Fruit fly (Drosophila melanogaster) S2 (cell line): ENCODE results near the gene MSAmiP.

Experiments
- CG8478 ChIP-seq: fragments of >200 bp; optimal IDR thresholded peaks from 2 replicates; lab custom pipeline; 2018
- CTCF ChIP-seq, 2 experiments: fragments of >200 bp; optimal IDR thresholded peaks; 2 replicates each; lab custom pipeline; 2018

Gene MSAmiP

dm6 chr3R:16901995-16902394 lies 5.9 kb upstream of the MSAmiP start:
- TF ChIP-seq CTCF (optimal IDR thresholded peaks at IDR 0.05; lab: Kevin White, UChicago) (no peak), CG8478 (lab: Kevin White, UChicago) (no peak)

DNA sequence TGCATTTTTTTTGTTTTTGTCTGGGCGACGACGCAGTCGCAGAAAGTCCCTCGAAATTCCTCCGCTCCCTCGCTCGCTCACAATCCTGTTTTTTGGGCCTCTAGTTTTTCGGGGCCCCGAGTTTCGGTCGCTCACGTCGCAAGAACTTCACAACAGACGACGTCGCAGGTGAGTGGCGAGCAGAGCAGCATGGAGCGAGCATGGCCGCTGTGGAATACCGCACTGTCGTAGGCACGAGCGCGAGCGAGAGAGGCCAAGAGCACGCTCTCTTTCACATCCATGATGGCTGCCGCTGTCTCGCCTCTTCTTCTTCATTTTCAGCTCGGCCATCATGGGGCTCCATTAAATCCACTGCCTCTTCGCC lies 3.5 kb upstream of the MSAmiP start:
- no peak for TF ChIP-seq CG8478 (lab: Kevin White, UChicago)
- peak in 1 of 2 experiments; percentile 56 for TF ChIP-seq CTCF (optimal IDR thresholded peaks at IDR 0.05; lab: Kevin White, UChicago)

- TF ChIP-seq CG8478 (lab: Kevin White, UChicago) (no peak), CTCF (optimal IDR thresholded peaks at IDR 0.05; lab: Kevin White, UChicago) (peak in 1 of 2 experiments; percentile 56)
These were observed 2.9 kb upstream of the MSAmiP start for dm6 chr3R:16898791-16899658.

- no peak for TF ChIP-seq CG8478 (lab: Kevin White, UChicago)
- peak; percentile 56 to 63 for TF ChIP-seq CTCF (optimal IDR thresholded peaks at IDR 0.05; lab: Kevin White, UChicago)
These were observed 2.3 kb upstream of the MSAmiP start for dm6 chr3R:16898385-16898784.

- TF ChIP-seq CG8478 (lab: Kevin White, UChicago) (no peak), CTCF (optimal IDR thresholded peaks at IDR 0.05; lab: Kevin White, UChicago) (no peak)
These were observed 2.8 kb downstream of the MSAmiP start for dm6 chr3R:16893325-16893724.

dm6 chr3R:16891995-16892394 lies 4.1 kb downstream of the MSAmiP start:
- TF ChIP-seq CTCF (optimal IDR thresholded peaks at IDR 0.05; lab: Kevin White, UChicago), result no peak
- no peak for TF ChIP-seq CG8478 (lab: Kevin White, UChicago)

DNA sequence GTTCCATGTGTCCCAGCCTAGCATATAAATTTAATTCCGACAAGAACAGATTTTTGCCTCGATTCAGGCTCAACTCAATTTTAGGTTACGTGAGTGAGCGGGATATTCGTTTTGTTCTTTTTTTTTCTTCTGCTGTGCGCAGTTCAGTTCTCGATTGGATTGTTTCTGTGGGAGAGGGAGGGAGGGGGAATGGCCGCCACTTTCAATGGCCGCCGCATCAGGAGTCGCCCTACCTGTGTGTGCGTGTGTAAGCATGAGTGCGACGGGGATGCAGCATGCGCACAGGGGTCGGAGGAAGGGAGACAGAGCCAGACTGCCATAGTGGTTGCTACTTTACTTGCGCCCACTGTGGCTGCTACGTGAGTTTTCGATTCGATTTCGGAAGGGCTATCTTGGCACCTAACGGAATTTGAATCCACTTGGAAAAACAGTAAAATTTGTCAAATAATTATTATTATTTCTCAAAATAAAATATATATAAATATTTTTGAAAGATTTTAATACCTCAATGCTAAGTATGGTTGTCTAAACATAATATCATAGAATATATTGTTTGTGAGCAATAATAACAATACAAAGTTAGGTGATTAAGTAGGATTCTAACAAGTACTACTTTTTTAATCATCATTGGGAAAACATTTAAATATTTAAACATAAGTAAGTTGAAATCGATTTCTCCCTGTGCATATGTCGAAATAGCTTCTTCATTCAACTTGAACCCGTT lies 9.5 kb downstream of the MSAmiP start:
- peak; percentile 27 to 31 for TF ChIP-seq CTCF (optimal IDR thresholded peaks at IDR 0.05; lab: Kevin White, UChicago)
- TF ChIP-seq CG8478 (lab: Kevin White, UChicago), result no peak

DNA sequence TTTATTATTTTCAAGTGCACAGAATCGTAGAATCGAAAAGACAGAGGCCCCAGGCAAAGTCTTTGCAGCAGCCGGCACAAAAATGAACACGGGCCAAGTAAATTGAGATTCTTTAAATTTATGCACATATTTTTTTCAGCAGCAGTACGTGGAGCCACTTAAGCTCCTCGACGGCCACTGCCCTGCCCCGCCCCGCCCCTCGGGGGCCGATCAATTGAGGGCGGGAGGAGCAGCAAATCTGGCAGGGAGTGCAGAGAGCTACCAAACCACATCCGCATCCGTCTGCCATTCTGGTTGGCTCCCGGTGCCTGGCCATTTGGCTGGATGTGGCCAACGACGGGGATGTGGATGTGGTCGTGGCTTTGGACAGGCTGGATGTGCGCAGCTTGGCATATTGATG lies 11.5 kb downstream of the MSAmiP start:
- TF ChIP-seq CG8478 (lab: Kevin White, UChicago) (no peak), CTCF (optimal IDR thresholded peaks at IDR 0.05; lab: Kevin White, UChicago) (no peak)

DNA sequence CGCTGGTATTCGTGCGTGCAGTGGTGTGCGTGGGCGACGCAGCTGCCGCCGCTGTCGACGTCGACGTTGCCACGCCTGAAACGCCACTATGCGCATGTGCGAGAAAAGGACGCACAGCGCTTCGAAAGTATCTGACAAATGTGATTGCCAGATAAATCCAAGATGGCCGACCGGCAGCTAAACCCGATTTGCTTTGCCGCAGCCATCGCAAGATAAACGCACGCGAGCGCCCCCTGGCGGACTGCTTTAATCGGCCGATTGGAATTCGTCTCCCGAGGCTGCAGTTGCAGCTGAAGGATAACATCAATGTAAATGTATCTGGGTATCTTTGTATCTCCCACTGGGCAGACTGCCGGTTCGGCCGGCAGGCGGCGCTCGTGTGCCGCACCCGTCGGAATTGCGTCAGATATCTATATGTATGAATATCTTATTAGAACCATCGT lies 13.6 kb downstream of the MSAmiP start:
- TF ChIP-seq CTCF (optimal IDR thresholded peaks at IDR 0.05; lab: Kevin White, UChicago) (peak; percentile 96 to 99), CG8478 (lab: Kevin White, UChicago) (no peak)

- TF ChIP-seq CTCF (optimal IDR thresholded peaks at IDR 0.05; lab: Kevin White, UChicago) (no peak), CG8478 (lab: Kevin White, UChicago) (no peak)
These were observed 17.7 kb downstream of the MSAmiP start for dm6 chr3R:16878442-16878841.

dm6 chr3R:16876643-16877042 lies 19.4 kb downstream of the MSAmiP start:
- TF ChIP-seq CG8478 (lab: Kevin White, UChicago) (no peak), CTCF (optimal IDR thresholded peaks at IDR 0.05; lab: Kevin White, UChicago) (no peak)

DNA sequence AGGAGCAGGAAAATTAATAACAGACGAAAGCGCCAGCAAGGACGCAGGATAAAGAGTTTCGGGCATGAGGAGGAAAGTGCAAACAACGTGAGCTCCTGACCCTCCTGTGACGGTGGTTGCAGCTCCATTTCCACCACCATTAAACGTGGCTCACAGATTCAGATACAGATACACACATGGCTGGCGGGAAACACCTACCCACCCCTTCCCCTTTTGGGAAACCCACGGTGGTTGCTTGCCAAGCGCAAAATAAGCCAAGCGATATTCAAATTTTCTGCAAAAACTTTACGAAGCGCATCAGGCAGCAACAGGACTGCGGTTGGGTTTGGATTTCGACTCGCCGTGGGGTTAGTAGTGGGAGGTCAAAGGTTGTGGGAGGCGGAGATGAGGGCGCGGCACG lies 20.6 kb downstream of the MSAmiP start:
- TF ChIP-seq CG8478 (lab: Kevin White, UChicago), result no peak

DNA sequence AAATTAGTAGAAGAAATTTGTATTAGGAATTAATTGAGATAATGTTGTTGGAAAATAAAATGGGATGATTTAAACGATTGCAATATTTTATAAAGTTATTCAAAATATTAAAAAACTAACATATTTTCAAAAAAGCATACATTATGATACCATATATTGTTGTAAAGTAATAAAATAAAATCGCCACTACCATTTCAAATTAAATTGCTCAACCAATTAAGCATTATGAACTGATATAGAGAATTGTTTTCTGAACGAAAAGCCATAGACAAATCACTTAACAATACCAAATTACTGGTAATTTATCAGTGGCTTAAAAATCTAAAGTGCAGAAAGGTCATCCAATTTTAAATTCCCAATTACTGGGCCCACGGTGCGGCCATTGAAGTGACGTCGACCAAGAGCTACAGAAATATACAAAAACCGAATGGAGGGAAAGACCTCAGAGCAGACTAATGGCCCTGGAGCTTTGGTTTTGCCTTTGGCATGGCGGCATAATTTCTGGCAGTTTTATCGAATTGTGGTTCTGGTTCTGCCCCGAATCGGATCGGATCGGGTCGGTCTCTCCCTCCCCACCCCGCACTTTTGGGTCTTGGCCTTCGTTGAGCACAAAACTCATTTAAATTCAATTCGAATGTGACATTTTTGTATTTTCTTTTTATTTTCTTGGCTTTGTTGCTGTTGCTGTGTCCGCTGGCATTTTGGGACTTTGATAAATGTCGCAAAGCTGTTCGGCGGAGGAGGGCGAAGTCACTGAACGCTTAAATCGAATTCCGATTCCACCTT lies 22.9 kb downstream of the MSAmiP start:
- no peak for TF ChIP-seq CTCF (optimal IDR thresholded peaks at IDR 0.05; lab: Kevin White, UChicago)
- no peak for TF ChIP-seq CG8478 (lab: Kevin White, UChicago)

DNA sequence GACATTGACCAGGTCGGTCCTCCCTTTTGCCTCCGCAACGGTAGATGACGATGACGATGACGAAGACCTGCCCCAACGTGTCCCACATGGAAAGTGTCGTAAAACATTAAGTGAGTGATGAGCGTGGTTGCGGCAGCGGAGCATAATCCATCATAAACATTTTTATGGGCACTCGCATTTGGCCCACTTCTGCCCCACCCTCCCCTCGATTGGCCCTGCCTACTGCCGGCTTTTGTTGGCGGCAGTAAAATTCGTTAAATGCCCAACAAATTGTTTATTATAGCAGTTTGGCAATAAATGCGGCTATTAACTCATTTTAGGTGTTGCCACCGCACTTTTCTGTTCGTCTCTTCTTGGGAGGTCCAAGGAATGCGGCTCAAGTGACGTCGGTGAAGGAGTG lies 24.8 kb downstream of the MSAmiP start:
- TF ChIP-seq CG8478 (lab: Kevin White, UChicago) (no peak), CTCF (optimal IDR thresholded peaks at IDR 0.05; lab: Kevin White, UChicago) (no peak)

DNA sequence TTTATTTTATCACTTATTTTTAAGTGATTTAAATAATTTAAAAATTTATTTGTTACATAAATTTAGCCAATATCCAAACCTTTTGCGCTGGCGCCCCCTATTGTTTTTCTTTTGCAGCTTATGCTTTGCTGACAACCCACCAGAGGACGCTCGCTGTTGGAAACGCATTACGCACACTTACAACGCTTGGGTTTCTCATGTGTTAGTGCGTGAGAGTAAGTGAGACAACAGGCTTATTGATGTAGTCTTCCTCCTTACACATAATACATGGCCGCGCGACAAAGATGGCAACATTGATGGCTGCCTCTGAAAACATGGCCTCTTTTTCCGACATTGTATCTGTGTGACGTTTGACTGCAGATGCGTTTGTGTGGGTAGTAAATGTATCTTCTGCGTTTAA lies 26.8 kb downstream of the MSAmiP start:
- peak; percentile 98 for TF ChIP-seq CTCF (optimal IDR thresholded peaks at IDR 0.05; lab: Kevin White, UChicago)
- no peak for TF ChIP-seq CG8478 (lab: Kevin White, UChicago)
